Worm (Caenorhabditis elegans): ENCODE data around the gene fbxa-62.

DNA sequence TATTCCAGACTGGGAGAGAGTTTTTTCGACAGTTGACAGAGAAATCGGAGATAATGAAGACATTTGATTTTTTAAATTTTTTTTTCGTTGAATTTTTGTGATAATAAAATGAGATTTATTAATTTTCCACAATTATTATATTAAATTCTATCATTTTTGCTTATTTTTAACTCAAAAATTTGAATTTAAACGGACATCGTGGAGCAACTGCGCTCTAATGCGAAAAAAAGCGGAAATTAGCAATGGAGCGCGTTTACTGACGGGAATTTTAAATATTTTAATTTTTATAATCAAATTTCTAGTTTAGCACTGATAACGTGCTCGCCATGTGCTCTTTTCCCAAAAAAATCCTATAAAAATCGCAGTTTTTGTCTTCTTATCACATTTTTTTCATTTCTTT lies 16.4 kb upstream of the fbxa-62 start, which contains the start of gene C39B5.14:
- no peak for TF ChIP-seq duxl-1 (tag; optimal IDR thresholded peaks at IDR 0.05; ENCODE audit: poor library complexity)
- no peak for TF ChIP-seq ceh-62 (tag; optimal IDR thresholded peaks at IDR 0.05)
- no peak for TF ChIP-seq unc-39 (tag; optimal IDR thresholded peaks at IDR 0.05)
- TF ChIP-seq fos-1 (tag; optimal IDR thresholded peaks at IDR 0.05) = no peak
- no peak for TF ChIP-seq ces-1 (GFP tag; optimal IDR thresholded peaks at IDR 0.05)
